Worm (Caenorhabditis elegans) whole organism, midembryonic: ENCODE data around the gene cal-7.

ENCODE experiments used
- cog-1 ChIP-seq: sonication (generic microtip); optimal IDR thresholded peaks from 2 replicates; lab custom pipeline; 2016; ENCODE audit warnings: missing genetic modification characterization, missing compliant biosample characterization
- flt-1 ChIP-seq: fragments of 200-800 bp; sonication (Bioruptor generic); IDR thresholded peaks from 2 replicates; pipeline ENCODE4 v1.3.6; 2022; ENCODE audit warnings: missing genetic modification characterization, missing compliant biosample characterization
- med-1 ChIP-seq: sonication (generic microtip); optimal IDR thresholded peaks from 2 replicates; lab custom pipeline; 2017; ENCODE audit warnings: missing genetic modification characterization, mild to moderate bottlenecking, missing compliant biosample characterization, antibody characterized with exemption, missing genetic modification reagents; ENCODE audit not compliant: insufficient read depth
- ref-1 ChIP-seq: fragments of 200-800 bp; sonication (Bioruptor generic); conservative IDR thresholded peaks from 2 replicates; pipeline ENCODE4 v1.3.6; 2022; ENCODE audit warnings: missing genetic modification reagents, missing genetic modification characterization, missing compliant biosample characterization
- tab-1 ChIP-seq: fragments of 200-800 bp; sonication (Bioruptor generic); IDR thresholded peaks from 2 replicates; pipeline ENCODE4 v1.3.6; 2022; ENCODE audit warnings: missing genetic modification characterization, missing compliant biosample characterization
- ztf-29 ChIP-seq: fragments of 200-800 bp; sonication (Bioruptor generic); IDR thresholded peaks from 2 replicates; pipeline ENCODE4 v1.3.6; 2022; ENCODE audit warnings: missing genetic modification reagents, missing genetic modification characterization, missing compliant biosample characterization

- TF ChIP-seq flt-1 (GFP tag; lab: Robert Waterston, UW) (no peak), ztf-29 (GFP tag; lab: Robert Waterston, UW) (no peak), cog-1 (no peak), ref-1 (no peak), tab-1 (GFP tag; lab: Robert Waterston, UW) (no peak), med-1 (GFP tag; lab: Kevin White, UChicago) (no peak)
These were observed 4.3 kb upstream of the cal-7 start, which contains the start of the genes aagr-3 and drap-1 for ce11 chrV:9729462-9730162.
